Fruit fly (Drosophila melanogaster) whole organism, embryonic: ENCODE measurements around the gene CG10337.
A peak's percentile ranks its signal among the peaks of the same experiment; 100 is the strongest.

ENCODE experiments used
- Abd-B ChIP-seq: fragments of 200-800 bp; sonication (Bioruptor generic); optimal IDR thresholded peaks from 2 replicates; lab custom pipeline; 2018; ENCODE audit warnings: missing biosample characterization, mild to moderate bottlenecking, missing genetic modification characterization, moderate library complexity
- BEAF-32 ChIP-seq: fragments of 200-800 bp; sonication (Bioruptor generic); optimal IDR thresholded peaks from 3 replicates; lab custom pipeline; 2017; ENCODE audit warnings: missing biosample characterization, missing genetic modification characterization, mild to moderate bottlenecking, moderate library complexity, missing genetic modification reagents
- CG10366 ChIP-seq: fragments of 200-800 bp; sonication (Bioruptor generic); IDR thresholded peaks from 2 replicates; pipeline ENCODE4 v1.3.6; 2022; ENCODE audit warnings: missing biosample characterization, missing genetic modification characterization
- CG10979 ChIP-seq: fragments of 200-800 bp; sonication (Bioruptor generic); optimal IDR thresholded peaks from 2 replicates; lab custom pipeline; 2018; ENCODE audit warnings: missing biosample characterization, mild to moderate bottlenecking, missing genetic modification characterization, moderate library complexity
- CG14860 ChIP-seq: fragments of 200-800 bp; sonication (Bioruptor generic); IDR thresholded peaks from 3 replicates; pipeline ENCODE4 v1.3.6; 2022; ENCODE audit warnings: missing biosample characterization, missing genetic modification characterization; ENCODE audit not compliant: partially characterized antibody
- CG15696 ChIP-seq: fragments of 200-800 bp; sonication (Bioruptor generic); optimal IDR thresholded peaks from 2 replicates; lab custom pipeline; 2019; ENCODE audit warnings: missing biosample characterization, mild to moderate bottlenecking, missing genetic modification characterization, moderate library complexity
- CG1603 ChIP-seq: fragments of 200-800 bp; sonication (Bioruptor generic); optimal IDR thresholded peaks from 2 replicates; lab custom pipeline; 2019; ENCODE audit warnings: missing biosample characterization, mild to moderate bottlenecking, missing genetic modification characterization, moderate library complexity
- CG17359 ChIP-seq: fragments of 200-800 bp; sonication (Bioruptor generic); optimal IDR thresholded peaks from 3 replicates; lab custom pipeline; 2018; ENCODE audit warnings: missing biosample characterization, mild to moderate bottlenecking, missing genetic modification characterization, moderate library complexity
- CG2116 ChIP-seq: fragments of 200-800 bp; sonication (Bioruptor generic); optimal IDR thresholded peaks from 3 replicates; lab custom pipeline; 2018; ENCODE audit warnings: missing biosample characterization, mild to moderate bottlenecking, missing genetic modification characterization
- CG31365 ChIP-seq: fragments of 200-800 bp; sonication (Bioruptor generic); optimal IDR thresholded peaks from 2 replicates; lab custom pipeline; 2018; ENCODE audit warnings: missing biosample characterization, mild to moderate bottlenecking, missing genetic modification characterization
- CG32532 ChIP-seq: fragments of 200-800 bp; sonication (Bioruptor generic); IDR thresholded peaks from 2 replicates; pipeline ENCODE4 v1.3.6; 2022; ENCODE audit warnings: missing biosample characterization, missing genetic modification characterization
- CG33557 ChIP-seq: fragments of 200-800 bp; sonication (Bioruptor generic); optimal IDR thresholded peaks from 2 replicates; lab custom pipeline; 2019; ENCODE audit warnings: missing biosample characterization, mild to moderate bottlenecking, missing genetic modification characterization, moderate library complexity
- CG3726 ChIP-seq: fragments of 200-800 bp; sonication (Bioruptor generic); IDR thresholded peaks from 3 replicates; pipeline ENCODE4, ENCODE4 v1.3.6; 2022; ENCODE audit warnings: missing biosample characterization, missing genetic modification characterization
- CG3847 ChIP-seq: fragments of 200-800 bp; sonication (Bioruptor generic); IDR thresholded peaks from 2 replicates; pipeline ENCODE4 v1.3.6; 2022; ENCODE audit warnings: missing biosample characterization, missing genetic modification characterization
- CG4282 ChIP-seq: fragments of 200-800 bp; sonication (Bioruptor generic); optimal IDR thresholded peaks from 2 replicates; lab custom pipeline; 2016; ENCODE audit warnings: missing biosample characterization, missing genetic modification characterization
- CG4360 ChIP-seq: fragments of 200-800 bp; sonication (Bioruptor generic); IDR thresholded peaks from 2 replicates; pipeline ENCODE4 v1.3.6; 2022; ENCODE audit warnings: missing biosample characterization, missing genetic modification characterization
- CG43689 ChIP-seq: fragments of 200-800 bp; sonication (Bioruptor generic); IDR thresholded peaks from 2 replicates; pipeline ENCODE4 v1.3.6; 2022; ENCODE audit warnings: missing biosample characterization, missing genetic modification characterization
- CG6254 ChIP-seq: fragments of 200-800 bp; sonication (Bioruptor generic); optimal IDR thresholded peaks from 3 replicates; lab custom pipeline; 2017; ENCODE audit warnings: mild to moderate bottlenecking, missing biosample characterization, missing genetic modification reagents, missing genetic modification characterization
- Dek ChIP-seq: fragments of 200-800 bp; sonication (Bioruptor generic); optimal IDR thresholded peaks from 3 replicates; lab custom pipeline; 2019; ENCODE audit warnings: missing biosample characterization, mild to moderate bottlenecking, missing genetic modification characterization, moderate library complexity
- Dip3 ChIP-seq: fragments of 200-800 bp; sonication (Bioruptor generic); optimal IDR thresholded peaks from 3 replicates; lab custom pipeline; 2016; ENCODE audit warnings: missing biosample characterization, missing genetic modification characterization
- Dll ChIP-seq: fragments of 200-800 bp; sonication (Bioruptor generic); IDR thresholded peaks from 4 replicates; pipeline ENCODE4 v1.3.6; 2022; ENCODE audit warnings: missing biosample characterization, missing genetic modification characterization; ENCODE audit not compliant: partially characterized antibody
- Ets65A ChIP-seq: fragments of 200-800 bp; sonication (Bioruptor generic); peaks from one replicate; lab custom pipeline; 2016; ENCODE audit warnings: missing biosample characterization, missing genetic modification characterization
- HLH3B ChIP-seq: fragments of 200-800 bp; sonication (Bioruptor generic); IDR thresholded peaks from 2 replicates; pipeline ENCODE4 v1.3.6; 2022; ENCODE audit warnings: missing biosample characterization, missing genetic modification characterization
- Hand ChIP-seq: fragments of 200-800 bp; sonication (Bioruptor generic); optimal IDR thresholded peaks from 2 replicates; lab custom pipeline; 2017; ENCODE audit warnings: mild to moderate bottlenecking, missing biosample characterization, missing genetic modification reagents, missing genetic modification characterization
- Hr3 ChIP-seq: fragments of 200-800 bp; sonication (Bioruptor generic); optimal IDR thresholded peaks from 3 replicates; lab custom pipeline; 2016; ENCODE audit warnings: missing biosample characterization, missing genetic modification characterization
- Kr ChIP-seq: fragments of 200-800 bp; sonication (Bioruptor generic); optimal IDR thresholded peaks from 2 replicates; lab custom pipeline; 2017; ENCODE audit warnings: missing biosample characterization, mild to moderate bottlenecking, missing genetic modification characterization
- NK7.1 ChIP-seq: fragments of 200-800 bp; sonication (Bioruptor generic); optimal IDR thresholded peaks from 3 replicates; lab custom pipeline; 2016; ENCODE audit warnings: missing biosample characterization, missing genetic modification characterization
- Nf-YB ChIP-seq: fragments of 200-800 bp; sonication (Bioruptor generic); optimal IDR thresholded peaks from 3 replicates; lab custom pipeline; 2019; ENCODE audit warnings: missing biosample characterization, mild to moderate bottlenecking, missing genetic modification characterization, moderate library complexity
- Sry-δ ChIP-seq: fragments of 200-800 bp; sonication (Bioruptor generic); optimal IDR thresholded peaks from 2 replicates; lab custom pipeline; 2016; ENCODE audit warnings: missing biosample characterization, missing genetic modification characterization
- amos ChIP-seq: fragments of 200-800 bp; sonication (Bioruptor generic); IDR thresholded peaks from 2 replicates; pipeline ENCODE4 v1.3.6; 2022; ENCODE audit warnings: missing biosample characterization, missing genetic modification characterization; ENCODE audit not compliant: partially characterized antibody
- ato ChIP-seq: fragments of 200-800 bp; sonication (Bioruptor generic); IDR thresholded peaks from 2 replicates; pipeline ENCODE4 v1.3.6; 2022; ENCODE audit warnings: missing biosample characterization, missing genetic modification characterization; ENCODE audit not compliant: partially characterized antibody
- cas ChIP-seq: fragments of 200-800 bp; sonication (Bioruptor generic); IDR thresholded peaks from 2 replicates; pipeline ENCODE4 v1.3.6; 2022; ENCODE audit warnings: missing biosample characterization, missing genetic modification characterization
- chn ChIP-seq: fragments of 200-800 bp; sonication (Bioruptor generic); optimal IDR thresholded peaks from 2 replicates; lab custom pipeline; 2016; ENCODE audit warnings: missing biosample characterization, missing genetic modification characterization
- dpn ChIP-seq, 2 experiments: fragments of 200-800 bp; sonication (Bioruptor generic); optimal IDR thresholded peaks; 3 replicates each; lab custom pipeline; 2016; ENCODE audit warnings: missing biosample characterization in 2 of 2, missing genetic modification characterization in 2 of 2
- ems ChIP-seq: fragments of 200-800 bp; sonication (Bioruptor generic); optimal IDR thresholded peaks from 3 replicates; lab custom pipeline; 2016; ENCODE audit warnings: missing biosample characterization, missing genetic modification characterization
- ewg ChIP-seq: fragments of 200-800 bp; sonication (Bioruptor generic); optimal IDR thresholded peaks from 3 replicates; lab custom pipeline; 2017; ENCODE audit warnings: mild to moderate bottlenecking, missing biosample characterization, missing genetic modification reagents, missing genetic modification characterization
- gt ChIP-seq: fragments of 200-800 bp; sonication (Bioruptor generic); IDR thresholded peaks from 2 replicates; pipeline ENCODE4 v1.3.6; 2022; ENCODE audit warnings: missing biosample characterization, missing genetic modification characterization
- ind ChIP-seq: fragments of 200-800 bp; sonication (Bioruptor generic); optimal IDR thresholded peaks from 3 replicates; lab custom pipeline; 2016; ENCODE audit warnings: missing biosample characterization, missing genetic modification characterization
- mirr ChIP-seq: fragments of 200-800 bp; sonication (Bioruptor generic); optimal IDR thresholded peaks from 3 replicates; lab custom pipeline; 2018; ENCODE audit warnings: missing biosample characterization, mild to moderate bottlenecking, missing genetic modification characterization
- odd ChIP-seq: fragments of 200-800 bp; sonication (Bioruptor generic); optimal IDR thresholded peaks from 2 replicates; lab custom pipeline; 2017; ENCODE audit warnings: missing biosample characterization, mild to moderate bottlenecking, missing genetic modification characterization
- otp ChIP-seq: fragments of 200-800 bp; sonication (Bioruptor generic); IDR thresholded peaks from 3 replicates; pipeline ENCODE4, ENCODE4 v1.3.6; 2022; ENCODE audit warnings: missing biosample characterization, missing genetic modification characterization
- sc ChIP-seq, 3 experiments: fragments of >200 bp in 2 of 3; fragments of 200-800 bp in 1 of 3; sonication (Bioruptor generic) in 1 of 3; optimal IDR thresholded peaks; 2 replicates in 2 of 3; 3 replicates in 1 of 3; lab custom pipeline; 2017; ENCODE audit warnings: mild to moderate bottlenecking in 1 of 3, missing biosample characterization in 1 of 3, missing genetic modification characterization in 1 of 3, missing genetic modification reagents in 1 of 3
- scrt ChIP-seq: fragments of 200-800 bp; sonication (Bioruptor generic); optimal IDR thresholded peaks from 2 replicates; lab custom pipeline; 2018; ENCODE audit warnings: missing biosample characterization, mild to moderate bottlenecking, missing genetic modification characterization, moderate library complexity
- shn ChIP-seq: fragments of 200-800 bp; sonication (Bioruptor generic); optimal IDR thresholded peaks from 3 replicates; lab custom pipeline; 2016; ENCODE audit warnings: missing biosample characterization, missing genetic modification characterization
- sna ChIP-seq: fragments of 200-800 bp; sonication (Bioruptor generic); IDR thresholded peaks from 2 replicates; pipeline ENCODE4 v1.3.6; 2022; ENCODE audit warnings: missing biosample characterization, missing genetic modification characterization; ENCODE audit not compliant: partially characterized antibody
- tap ChIP-seq: fragments of 200-800 bp; optimal IDR thresholded peaks from 3 replicates; lab custom pipeline; 2019; ENCODE audit warnings: missing biosample characterization, mild to moderate bottlenecking, missing genetic modification characterization, moderate library complexity
- tna ChIP-seq: fragments of 200-800 bp; sonication (Bioruptor generic); IDR thresholded peaks from 2 replicates; pipeline ENCODE4 v1.3.6; 2022; ENCODE audit warnings: missing biosample characterization, missing genetic modification characterization; ENCODE audit not compliant: partially characterized antibody
- toy ChIP-seq: fragments of 200-800 bp; sonication (Bioruptor generic); IDR thresholded peaks from 2 replicates; pipeline ENCODE4 v1.3.6; 2022; ENCODE audit warnings: missing biosample characterization, missing genetic modification characterization
- vnd ChIP-seq: fragments of 200-800 bp; sonication (Bioruptor generic); IDR thresholded peaks from 3 replicates; pipeline ENCODE4 v1.3.6; 2022; ENCODE audit warnings: missing biosample characterization, missing genetic modification characterization; ENCODE audit not compliant: partially characterized antibody

CG10337 gene

DNA sequence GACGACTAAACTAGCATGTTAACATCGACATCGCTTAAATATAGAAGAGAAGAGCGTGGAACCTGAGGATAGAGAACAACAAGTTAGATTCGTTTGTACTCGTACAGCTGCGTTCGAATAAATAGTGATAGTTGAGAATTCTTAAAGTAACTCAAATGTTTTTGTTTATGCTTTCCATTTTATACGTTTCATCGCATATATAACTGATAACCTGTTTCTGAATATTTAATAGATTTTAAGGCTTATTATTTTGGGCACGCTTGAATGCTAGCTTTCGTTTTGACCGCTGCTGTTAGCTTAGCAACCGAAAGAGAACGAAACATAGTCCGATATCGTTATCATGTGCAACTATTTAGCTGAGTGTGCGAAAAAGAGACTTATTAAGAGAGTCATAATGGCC lies 18.5 kb downstream of the CG10337 start (continued):
- TF ChIP-seq vnd (GFP tag; lab: Robert Waterston, UW) = no peak
- peak; percentile 96 for TF ChIP-seq Hand (GFP tag; lab: Kevin White, UChicago)
- peak; percentile 70 for TF ChIP-seq CG2116 (GFP tag; lab: Kevin White, UChicago)
- peak; percentile 93 for TF ChIP-seq CG17359
- TF ChIP-seq CG32532 (GFP tag; lab: Robert Waterston, UW) = peak; percentile 99
- peak; percentile 92 for TF ChIP-seq otp
- TF ChIP-seq Dll (GFP tag; lab: Robert Waterston, UW) = no peak
- TF ChIP-seq CG10979 = peak; percentile 78
- peak; percentile 82 for TF ChIP-seq shn (GFP tag; lab: Kevin White, UChicago)
- TF ChIP-seq Ets65A (GFP tag; lab: Kevin White, UChicago) = peak; percentile 98
- TF ChIP-seq CG10366 (GFP tag; lab: Robert Waterston, UW) = peak; percentile 97
- TF ChIP-seq odd (GFP tag; lab: Kevin White, UChicago) = peak; percentile 92
- TF ChIP-seq amos = no peak
- no peak for TF ChIP-seq ato (GFP tag; lab: Robert Waterston, UW)
- no peak for TF ChIP-seq CG14860 (GFP tag; lab: Robert Waterston, UW)
- TF ChIP-seq Nf-YB (GFP tag; lab: Kevin White, UChicago) = peak; percentile 82
- TF ChIP-seq CG3847 = peak; percentile 98
- no peak for TF ChIP-seq tna (GFP tag; lab: Robert Waterston, UW)
- peak; percentile 27 for TF ChIP-seq CG33557 (GFP tag; lab: Kevin White, UChicago)
- peak; percentile 89 for TF ChIP-seq Hr3 (GFP tag; lab: Kevin White, UChicago)
- TF ChIP-seq mirr (GFP tag; lab: Kevin White, UChicago) = peak; percentile 95
- TF ChIP-seq Dek (tag; lab: Kevin White, UChicago) = peak; percentile 98
- peak; percentile 92 for TF ChIP-seq toy
- TF ChIP-seq HLH3B = peak; percentile 95
- peak; percentile 96 for TF ChIP-seq ems (GFP tag; lab: Kevin White, UChicago)
- peak; percentile 94 for TF ChIP-seq tap (tag; lab: Kevin White, UChicago)
- TF ChIP-seq cas (GFP tag; lab: Robert Waterston, UW) = peak; percentile 97
- TF ChIP-seq NK7.1 = peak; percentile 88
- TF ChIP-seq sna = no peak
- TF ChIP-seq CG31365 (tag; lab: Kevin White, UChicago) = peak; percentile 88
- peak; percentile 96 for TF ChIP-seq ind (GFP tag; lab: Kevin White, UChicago)
- TF ChIP-seq Sry-δ = peak; percentile 62
- TF ChIP-seq Kr (GFP tag; lab: Kevin White, UChicago) = no peak
- TF ChIP-seq CG4360 (GFP tag; lab: Robert Waterston, UW) = 0 out of 2 replicates have a peak, but pooled peaks have one; percentile 31
- TF ChIP-seq sc (optimal IDR thresholded peaks at IDR 0.05; lab: Kevin White, UChicago) = no peak
- peak; percentile 45 for TF ChIP-seq sc (GFP tag; optimal IDR thresholded peaks at IDR 0.05; lab: Kevin White, UChicago)
- peak; percentile 89 for TF ChIP-seq chn (GFP tag; lab: Kevin White, UChicago)
- TF ChIP-seq BEAF-32 (GFP tag; lab: Kevin White, UChicago) = peak; percentile 3
- TF ChIP-seq CG1603 (tag; lab: Kevin White, UChicago) = peak; percentile 86
- TF ChIP-seq Dip3 (GFP tag; lab: Kevin White, UChicago) = peak; percentile 98
- peak; percentile 89 for TF ChIP-seq CG4282 (GFP tag; lab: Kevin White, UChicago)
- TF ChIP-seq ewg (GFP tag; lab: Kevin White, UChicago) = peak; percentile 74
- peak; percentile 83 for TF ChIP-seq CG43689 (GFP tag; lab: Robert Waterston, UW)
- peak; percentile 65 for TF ChIP-seq gt (GFP tag; lab: Robert Waterston, UW)
- TF ChIP-seq Abd-B (GFP tag; lab: Kevin White, UChicago) = peak; percentile 85
- TF ChIP-seq CG6254 (GFP tag; lab: Kevin White, UChicago) = peak; percentile 54
- TF ChIP-seq CG15696 (tag; lab: Kevin White, UChicago) = peak; percentile 77
- peak; percentile 95 for TF ChIP-seq scrt
- peak; percentile 90 for TF ChIP-seq CG3726
- TF ChIP-seq dpn (GFP tag; optimal IDR thresholded peaks at IDR 0.05; lab: Kevin White, UChicago) = peak; percentile 95 to 97
